Worm (Caenorhabditis elegans): ENCODE measurements around the gene nprl-3.
A peak's percentile ranks its signal among the peaks of the same experiment; 100 is the strongest.

The nprl-3 gene

ce11 chrIV:8286352-8286751 is 10.9 kb upstream of the nprl-3 start, which contains the start of gene K07H8.9:
TSS of gene K07H8.9 (minus strand) at chrIV:8286476.
- no peak for TF ChIP-seq dao-5 (tag; optimal IDR thresholded peaks at IDR 0.05)
- no peak for TF ChIP-seq W03F9.2 (tag; optimal IDR thresholded peaks at IDR 0.05)
- TF ChIP-seq him-1 (tag; optimal IDR thresholded peaks at IDR 0.05), result no peak

DNA sequence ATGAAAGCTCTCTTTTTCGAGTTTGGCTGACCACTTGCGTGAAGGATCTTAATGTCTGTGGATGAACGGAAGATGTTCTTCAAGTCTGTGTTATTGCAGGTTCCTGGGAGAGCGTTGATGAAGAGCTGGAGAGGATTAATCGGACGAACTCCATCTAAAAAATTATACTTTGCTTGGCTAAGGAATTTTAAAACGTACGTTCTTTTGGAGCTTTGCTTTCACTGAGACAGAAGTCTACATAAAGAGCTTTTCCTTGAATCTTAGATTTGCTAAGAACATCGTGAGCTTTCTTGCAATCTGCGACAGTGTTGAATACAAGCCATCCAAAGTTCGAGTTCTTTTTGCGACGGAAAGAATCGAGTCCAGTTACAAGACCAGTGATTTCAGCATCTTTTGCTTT is 10.0 kb upstream of the nprl-3 start:
- no peak for TF ChIP-seq him-1 (tag; optimal IDR thresholded peaks at IDR 0.05)

DNA sequence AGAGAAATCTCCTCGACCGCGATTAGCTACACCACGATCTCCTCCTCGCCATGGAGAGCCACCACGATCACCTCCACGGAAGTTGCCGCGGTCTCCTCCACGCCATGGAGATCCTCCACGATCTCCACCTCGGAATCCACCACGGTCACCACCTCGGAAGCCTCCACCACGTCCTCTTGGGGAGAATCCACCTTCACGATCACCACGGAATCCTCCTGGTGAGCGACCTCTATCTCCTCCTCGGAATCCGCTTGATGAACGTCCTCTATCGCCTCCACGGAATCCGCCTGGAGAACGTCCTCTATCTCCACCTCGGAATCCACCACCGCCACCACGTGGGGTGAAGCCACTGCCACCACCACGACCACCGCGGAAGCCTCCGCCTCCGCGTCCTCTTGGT is 8.2 kb upstream of the nprl-3 start:
- TF ChIP-seq W03F9.2 (tag; optimal IDR thresholded peaks at IDR 0.05) (no peak), him-1 (tag; optimal IDR thresholded peaks at IDR 0.05) (no peak), dao-5 (tag; optimal IDR thresholded peaks at IDR 0.05) (no peak)

- TF ChIP-seq him-1 (tag; optimal IDR thresholded peaks at IDR 0.05), result no peak
- TF ChIP-seq W03F9.2 (tag; optimal IDR thresholded peaks at IDR 0.05), result no peak
- TF ChIP-seq dao-5 (tag; optimal IDR thresholded peaks at IDR 0.05), result no peak
Observed at ce11 chrIV:8289505-8289579, 8.0 kb upstream of the nprl-3 start, which contains the start of gene nucl-1. TSS of gene nucl-1 (minus strand) at chrIV:8289530.

- TF ChIP-seq dao-5 (tag; optimal IDR thresholded peaks at IDR 0.05), result no peak
- peak; percentile 39 for TF ChIP-seq W03F9.2 (tag; optimal IDR thresholded peaks at IDR 0.05)
- no peak for TF ChIP-seq him-1 (tag; optimal IDR thresholded peaks at IDR 0.05)
Observed at ce11 chrIV:8289580-8290323, 7.5 kb upstream of the nprl-3 start, which contains the start of gene daf-31. TSS of gene daf-31 (plus strand) at chrIV:8290273.

DNA sequence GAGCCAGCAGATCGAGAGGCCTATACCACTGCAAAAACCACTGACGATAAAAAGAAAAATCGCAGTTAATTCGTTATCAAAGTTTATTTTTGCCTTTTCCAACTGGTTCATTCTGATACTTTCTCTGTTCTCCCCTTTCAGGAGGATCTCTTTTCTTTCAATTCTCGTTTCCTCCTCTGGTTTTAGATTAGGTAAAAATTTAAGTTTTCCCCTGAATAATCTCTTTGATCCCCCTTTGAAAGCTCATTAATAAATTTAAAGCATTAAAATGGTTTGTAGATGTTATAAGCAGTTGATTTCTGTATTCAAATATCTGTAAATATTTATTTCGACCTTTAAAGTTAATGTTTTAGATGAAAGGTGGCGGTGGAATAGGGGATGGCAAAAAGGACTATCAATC is 6.1 kb upstream of the nprl-3 start, which contains the start of gene K07H8.2:
Gene K07H8.2, plus strand, starts transcription at position 301 of the 400 bp plus-strand sequence.
- no peak for TF ChIP-seq him-1 (tag; optimal IDR thresholded peaks at IDR 0.05)
- no peak for TF ChIP-seq dao-5 (tag; optimal IDR thresholded peaks at IDR 0.05)
- TF ChIP-seq W03F9.2 (tag; optimal IDR thresholded peaks at IDR 0.05), result no peak

DNA sequence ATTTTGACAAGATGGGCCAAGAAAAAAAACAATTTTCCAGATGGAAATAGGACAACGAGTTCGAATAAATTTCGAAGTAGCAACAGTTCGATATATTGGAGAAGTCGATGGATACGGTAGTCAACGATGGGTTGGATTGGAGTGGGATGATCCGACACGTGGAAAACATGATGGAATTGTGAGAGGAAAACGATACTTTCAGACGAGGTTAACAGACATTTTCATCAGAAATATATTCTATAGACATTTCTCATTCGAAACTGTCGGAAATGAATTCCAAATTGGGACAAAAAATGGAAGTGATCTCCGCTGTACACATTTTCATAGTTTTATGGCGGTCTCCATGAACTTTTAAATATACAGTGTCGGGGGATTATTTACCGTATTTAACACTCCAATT is 2.6 kb upstream of the nprl-3 start, which contains the start of gene tbce-1:
Gene tbce-1, plus strand, starts transcription at position 41 of the 400 bp plus-strand sequence.
- TF ChIP-seq dao-5 (tag; optimal IDR thresholded peaks at IDR 0.05) (no peak), W03F9.2 (tag; optimal IDR thresholded peaks at IDR 0.05) (no peak), him-1 (tag; optimal IDR thresholded peaks at IDR 0.05) (no peak)

DNA sequence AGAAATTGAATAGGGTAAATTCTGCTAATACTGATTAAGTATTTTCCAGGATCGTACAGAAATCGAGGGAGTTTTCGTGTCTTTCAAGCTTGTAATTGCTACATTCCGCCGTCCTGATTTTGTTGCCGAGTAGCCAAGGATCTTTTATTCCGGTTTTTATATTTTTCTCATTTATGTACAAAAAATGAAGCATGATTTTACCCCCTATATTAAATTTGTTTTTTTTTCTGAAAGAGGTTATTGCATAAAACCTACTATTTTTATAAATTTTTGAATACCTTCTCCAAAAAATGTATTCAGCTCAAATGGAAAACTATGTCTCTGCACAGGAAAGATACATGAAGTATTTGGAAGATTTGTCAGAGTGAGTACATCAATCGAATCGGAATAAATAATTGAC is 2.3 kb downstream of the nprl-3 start, which contains the start of gene F35H10.6:
Gene F35H10.6, plus strand, starts transcription at position 301 of the 400 bp plus-strand sequence.
- TF ChIP-seq W03F9.2 (tag; optimal IDR thresholded peaks at IDR 0.05), result no peak
- no peak for TF ChIP-seq dao-5 (tag; optimal IDR thresholded peaks at IDR 0.05)
- TF ChIP-seq him-1 (tag; optimal IDR thresholded peaks at IDR 0.05), result no peak

DNA sequence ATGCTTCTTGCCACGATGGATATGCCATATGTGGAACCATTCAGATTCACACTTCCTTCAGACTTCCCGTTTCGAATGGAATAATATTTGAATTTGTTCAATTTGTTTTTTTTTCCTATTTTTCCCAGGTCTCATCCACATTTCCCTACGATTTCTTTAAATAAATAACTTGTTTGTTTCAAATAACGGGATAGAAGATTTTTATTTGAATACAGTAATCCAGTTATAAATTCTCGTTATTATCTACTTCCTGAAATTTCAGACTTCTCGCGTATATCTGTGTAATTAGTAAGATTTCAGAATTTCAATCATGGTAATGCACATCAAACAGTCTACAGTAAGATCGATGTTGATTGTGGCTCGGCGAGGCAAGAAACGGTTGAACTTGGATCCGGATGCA is 3.2 kb downstream of the nprl-3 start, which contains the start of gene F35H10.5:
Gene F35H10.5, plus strand, starts transcription at position 301 of the 400 bp plus-strand sequence.
- no peak for TF ChIP-seq him-1 (tag; optimal IDR thresholded peaks at IDR 0.05)
- TF ChIP-seq dao-5 (tag; optimal IDR thresholded peaks at IDR 0.05), result no peak

DNA sequence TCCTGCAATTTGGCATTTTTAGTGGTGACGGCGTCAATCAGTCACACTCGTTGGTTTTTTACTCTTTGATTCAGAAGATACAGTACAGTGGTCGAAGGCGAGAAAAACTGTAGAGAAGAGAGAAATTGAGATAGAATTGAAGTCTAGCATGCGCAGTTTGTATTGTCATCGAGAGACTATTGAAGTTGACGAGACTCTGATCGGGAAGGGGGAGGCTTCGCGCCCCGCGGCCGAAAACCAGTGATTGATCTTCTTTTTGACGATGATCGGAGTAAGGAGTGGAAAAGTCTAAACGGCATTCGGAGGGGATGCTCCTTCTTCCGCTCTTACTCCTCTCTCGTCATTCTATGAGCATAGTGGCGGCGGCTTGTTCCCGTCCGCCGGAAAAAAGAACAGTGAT is 4.6 kb downstream of the nprl-3 start:
- TF ChIP-seq him-1 (tag; optimal IDR thresholded peaks at IDR 0.05) (no peak), W03F9.2 (tag; optimal IDR thresholded peaks at IDR 0.05) (no peak), dao-5 (tag; optimal IDR thresholded peaks at IDR 0.05) (no peak)

DNA sequence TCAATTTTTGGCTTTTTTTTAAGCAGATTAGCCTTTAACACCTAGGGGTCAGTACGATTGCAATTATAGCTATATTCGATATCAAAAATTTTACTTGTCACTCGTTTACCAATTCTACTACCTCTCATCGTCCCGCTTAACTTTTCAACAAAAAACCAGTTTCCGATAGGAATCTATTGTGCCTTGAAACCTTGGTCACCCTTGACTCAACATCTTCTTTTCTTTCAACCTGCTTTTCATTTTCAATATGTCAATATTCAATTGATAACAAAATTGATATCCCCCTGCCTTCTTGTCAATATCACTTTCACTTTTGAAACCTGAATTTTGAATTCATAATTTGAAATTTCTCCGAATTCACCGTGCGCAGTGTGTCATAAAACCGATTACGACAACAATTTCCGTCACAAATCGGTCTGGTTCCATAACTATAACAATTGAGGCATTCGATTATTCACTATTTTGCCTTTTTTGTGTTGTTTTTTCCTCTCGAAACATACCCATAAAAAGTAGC is 5.4 kb downstream of the nprl-3 start:
- TF ChIP-seq W03F9.2 (tag; optimal IDR thresholded peaks at IDR 0.05) (no peak), dao-5 (tag; optimal IDR thresholded peaks at IDR 0.05) (no peak), him-1 (tag; optimal IDR thresholded peaks at IDR 0.05) (no peak)

ce11 chrIV:8303668-8304067 is 6.4 kb downstream of the nprl-3 start, which contains the start of gene vha-5:
TSS of gene vha-5 (plus strand) at chrIV:8303968.
- no peak for TF ChIP-seq W03F9.2 (tag; optimal IDR thresholded peaks at IDR 0.05)
- no peak for TF ChIP-seq him-1 (tag; optimal IDR thresholded peaks at IDR 0.05)
- TF ChIP-seq dao-5 (tag; optimal IDR thresholded peaks at IDR 0.05), result no peak

ce11 chrIV:8307408-8307807 is 10.1 kb downstream of the nprl-3 start:
- TF ChIP-seq dao-5 (tag; optimal IDR thresholded peaks at IDR 0.05) (no peak), W03F9.2 (tag; optimal IDR thresholded peaks at IDR 0.05) (no peak)

ce11 chrIV:8312105-8312504 is 14.8 kb downstream of the nprl-3 start:
- TF ChIP-seq dao-5 (tag; optimal IDR thresholded peaks at IDR 0.05), result no peak

DNA sequence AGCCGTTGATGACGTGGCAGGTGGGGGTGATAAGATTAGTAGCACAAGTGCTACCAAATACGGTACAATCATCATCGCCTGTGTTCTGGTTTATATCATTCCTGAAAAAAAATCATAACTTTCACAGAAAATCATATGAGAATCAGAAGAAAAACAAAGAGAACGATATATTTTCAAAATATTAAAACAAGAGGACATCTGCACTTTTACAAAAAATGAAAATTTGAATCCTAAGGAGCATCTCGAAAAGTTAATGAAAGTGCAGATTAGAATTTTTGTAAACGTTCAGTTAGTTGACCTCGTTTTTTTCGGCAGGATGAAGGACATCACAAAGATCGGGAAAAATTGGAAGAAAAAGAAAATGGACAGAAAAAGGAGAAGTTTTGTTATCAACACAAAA is 15.6 kb downstream of the nprl-3 start, which contains the start of gene F35H10.10:
Gene F35H10.10, minus strand, starts transcription at position 101 of the 400 bp plus-strand sequence.
- TF ChIP-seq him-1 (tag; optimal IDR thresholded peaks at IDR 0.05) (no peak), dao-5 (tag; optimal IDR thresholded peaks at IDR 0.05) (no peak), W03F9.2 (tag; optimal IDR thresholded peaks at IDR 0.05) (no peak)
